Worm (Caenorhabditis elegans) whole organism, L3 larva: ENCODE results near the gene F21A3.11.

Experiments
- ZK546.5 ChIP-seq: sonication (generic microtip); optimal IDR thresholded peaks from 2 replicates; lab custom pipeline; 2017; ENCODE audit warnings: missing biosample characterization, missing genetic modification characterization
- ceh-16 ChIP-seq: sonication (generic microtip); optimal IDR thresholded peaks from 2 replicates; lab custom pipeline; 2017; ENCODE audit warnings: missing biosample characterization, missing genetic modification characterization
- ceh-82 ChIP-seq: fragments of 150-350 bp; optimal IDR thresholded peaks from 2 replicates; lab custom pipeline; 2014; ENCODE audit warnings: missing biosample characterization, missing genetic modification characterization
- fkh-10 ChIP-seq: sonication (generic microtip); optimal IDR thresholded peaks from 2 replicates; lab custom pipeline; 2017; ENCODE audit warnings: missing biosample characterization, missing genetic modification reagents, missing genetic modification characterization
- jun-1 ChIP-seq: fragments of 150-350 bp; optimal IDR thresholded peaks from 2 replicates; lab custom pipeline; 2014; ENCODE audit warnings: missing biosample characterization, missing genetic modification reagents, missing genetic modification characterization
- lin-39 ChIP-seq: fragments of 150-350 bp; optimal IDR thresholded peaks from 2 replicates; lab custom pipeline; 2018; ENCODE audit warnings: missing biosample characterization, missing genetic modification reagents, missing genetic modification characterization
- nfya-1 ChIP-seq: sonication (generic microtip); optimal IDR thresholded peaks from 2 replicates; lab custom pipeline; 2017; ENCODE audit warnings: missing genetic modification characterization, mild to moderate bottlenecking, missing compliant biosample characterization, antibody characterized with exemption, moderate library complexity; ENCODE audit not compliant: insufficient read depth
- nhr-237 ChIP-seq: fragments of 150-350 bp; optimal IDR thresholded peaks from 2 replicates; lab custom pipeline; 2014; ENCODE audit warnings: missing biosample characterization, missing genetic modification characterization
- nhr-76 ChIP-seq: fragments of 150-350 bp; sonication (generic microtip); optimal IDR thresholded peaks from 5 replicates; lab custom pipeline; 2014; ENCODE audit warnings: missing biosample characterization, missing genetic modification characterization
- nhr-77 ChIP-seq: fragments of 150-350 bp; optimal IDR thresholded peaks from 2 replicates; lab custom pipeline; 2014; ENCODE audit warnings: missing biosample characterization, missing genetic modification characterization
- snpc-4 ChIP-seq: fragments of 150-350 bp; optimal IDR thresholded peaks from 2 replicates; lab custom pipeline; 2014; ENCODE audit warnings: missing biosample characterization, missing genetic modification characterization
- zag-1 ChIP-seq: fragments of 150-350 bp; optimal IDR thresholded peaks from 2 replicates; lab custom pipeline; 2014; ENCODE audit warnings: missing biosample characterization, missing genetic modification characterization
- ztf-4 ChIP-seq: fragments of 150-350 bp; optimal IDR thresholded peaks from 2 replicates; lab custom pipeline; 2014; ENCODE audit warnings: missing biosample characterization, missing genetic modification characterization

ce11 chrV:15563985-15564384 lies 31.0 kb upstream of the F21A3.11 start:
- no peak for TF ChIP-seq nhr-76
- TF ChIP-seq ztf-4 (tag; lab: Kevin White, UChicago): no peak
- no peak for TF ChIP-seq lin-39
- no peak for TF ChIP-seq nhr-237
- no peak for TF ChIP-seq ceh-82 (tag; lab: Kevin White, UChicago)
- no peak for TF ChIP-seq fkh-10 (GFP tag; lab: Kevin White, UChicago)
- no peak for TF ChIP-seq snpc-4 (tag; lab: Kevin White, UChicago)
- TF ChIP-seq ZK546.5 (tag; lab: Kevin White, UChicago): no peak
- peak; percentile 30 for TF ChIP-seq nfya-1 (tag; lab: Kevin White, UChicago)
- no peak for TF ChIP-seq nhr-77 (tag; lab: Kevin White, UChicago)
- TF ChIP-seq zag-1 (tag; lab: Kevin White, UChicago): no peak
- TF ChIP-seq jun-1 (tag; lab: Kevin White, UChicago): peak; percentile 60
- TF ChIP-seq ceh-16 (tag; lab: Kevin White, UChicago): no peak
